Worm (Caenorhabditis elegans): ENCODE data around the gene mca-3.
"Not testable (repeated sequence)": the region's sequence is repeated elsewhere in the genome, so short reads cannot be mapped to it uniquely, and the experiment has no call there.

The mca-3 gene

DNA sequence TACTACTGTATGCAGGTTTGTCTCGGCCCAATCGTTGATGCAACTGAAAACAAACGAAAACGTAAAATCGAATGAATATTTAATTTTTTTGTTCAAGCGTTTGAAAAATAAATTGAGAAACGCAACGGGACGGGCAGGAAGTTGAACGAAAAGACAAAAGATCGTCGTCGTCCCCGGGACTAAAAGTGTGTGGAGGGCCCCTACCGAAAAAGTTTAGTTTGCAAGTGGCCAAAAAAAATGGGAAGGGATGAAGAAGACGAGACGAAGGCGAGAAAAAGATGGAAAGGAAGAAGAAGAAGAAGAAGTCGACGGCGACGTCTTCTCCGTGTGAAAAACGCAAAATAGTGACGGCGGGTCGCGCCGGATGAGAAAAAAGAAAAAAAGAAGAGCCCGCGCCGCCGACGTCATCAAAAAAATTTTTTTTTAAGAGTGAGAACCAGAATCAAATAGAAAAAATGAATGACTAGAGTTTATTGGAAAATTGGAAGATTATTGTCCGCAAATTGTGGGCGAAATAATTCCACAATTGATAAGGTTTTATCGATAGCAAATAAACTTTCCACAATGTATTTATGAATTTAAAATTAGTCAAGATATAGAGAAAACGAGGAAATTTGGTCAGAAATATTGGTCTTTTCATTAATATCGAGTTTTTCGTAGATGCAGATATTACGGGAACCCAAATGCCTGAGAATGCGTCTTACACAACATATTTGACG lies at the start of gene mca-3:
Gene mca-3, minus strand, starts transcription at position 51 of the 719 bp plus-strand sequence.
- TF ChIP-seq lin-54 (GFP tag; optimal IDR thresholded peaks at IDR 0.05) (no peak), zfh-2 (GFP tag; conservative IDR thresholded peaks at IDR 0.05) (0 out of 2 replicates have a peak, but pooled peaks have one; percentile 25), rpc-1 (optimal IDR thresholded peaks at IDR 0.05) (no peak), rpc-1 (tag; optimal IDR thresholded peaks at IDR 0.05) (no peak), nfyb-1 (GFP tag; IDR thresholded peaks at IDR 0.05) (peak; percentile 26; the same call in 1 of the 2 replicates), B0336.3 (GFP tag; IDR thresholded peaks at IDR 0.05) (no peak), F49E8.2 (tag; optimal IDR thresholded peaks at IDR 0.05; ENCODE audit: insufficient read depth) (no peak), madf-3 (GFP tag; IDR thresholded peaks at IDR 0.05) (no peak), F10E7.11 (tag; optimal IDR thresholded peaks at IDR 0.05) (no peak), hlh-12 (tag; optimal IDR thresholded peaks at IDR 0.05) (no peak), nhr-80 (tag; optimal IDR thresholded peaks at IDR 0.05) (peak; percentile 31), nhr-27 (tag; optimal IDR thresholded peaks at IDR 0.05) (no peak), sptf-2 (GFP tag; optimal IDR thresholded peaks at IDR 0.05) (no peak), unc-130 (GFP tag; optimal IDR thresholded peaks at IDR 0.05) (no peak), nhr-179 (tag; optimal IDR thresholded peaks at IDR 0.05) (no peak), ztf-6 (GFP tag; IDR thresholded peaks at IDR 0.05) (no peak)

DNA sequence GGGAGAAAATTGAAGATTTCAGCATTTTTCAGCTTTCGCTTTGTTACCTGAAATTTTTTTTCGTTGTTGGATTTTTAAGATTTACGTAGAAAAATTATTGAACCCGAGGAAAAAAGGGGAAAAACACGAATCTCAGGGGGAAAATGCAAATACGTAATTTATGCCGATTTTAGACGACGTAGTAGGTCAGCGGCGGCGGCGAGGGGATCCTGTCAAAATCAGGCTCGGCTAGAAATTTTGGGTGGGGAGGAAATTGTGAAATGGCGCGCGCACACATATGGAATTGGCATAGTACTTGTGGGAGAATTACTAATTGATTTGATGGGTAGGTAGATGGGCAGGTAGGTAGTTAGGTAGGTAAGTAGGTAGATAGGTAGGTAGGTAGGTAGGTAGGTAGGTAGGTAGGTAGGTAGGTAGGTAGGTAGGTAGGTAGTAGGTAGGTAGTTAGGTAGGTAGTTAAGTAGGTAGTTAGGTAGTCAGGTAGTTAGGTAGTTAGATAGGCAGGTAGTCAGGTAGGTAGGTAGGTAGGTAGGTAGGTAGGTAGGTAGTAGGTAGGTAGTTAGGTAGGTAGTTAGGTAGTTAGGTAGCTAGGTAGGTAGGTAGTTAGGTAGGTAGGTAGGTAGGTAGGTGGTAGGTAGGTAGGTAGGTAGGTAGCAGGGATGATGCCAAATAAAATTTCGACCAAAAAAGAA lies 43.3 kb upstream of the mca-3 start, which contains the start of gene nlp-81:
Gene nlp-81, minus strand, starts transcription at position 51 of the 692 bp plus-strand sequence.
- TF ChIP-seq mcd-1 (GFP tag; IDR thresholded peaks at IDR 0.05) (no peak), athp-1 (tag; optimal IDR thresholded peaks at IDR 0.05) (no peak), ztf-22 (GFP tag; optimal IDR thresholded peaks at IDR 0.05) (no peak), ceh-100 (GFP tag; IDR thresholded peaks at IDR 0.05) (no peak), madf-6 (GFP tag; IDR thresholded peaks at IDR 0.05) (no peak), nfya-2 (GFP tag; IDR thresholded peaks at IDR 0.05) (no peak), bed-2 (GFP tag; IDR thresholded peaks at IDR 0.05) (no peak), T26A5.8 (tag; optimal IDR thresholded peaks at IDR 0.05) (no peak), F52B5.7 (tag; optimal IDR thresholded peaks at IDR 0.05) (no peak)

DNA sequence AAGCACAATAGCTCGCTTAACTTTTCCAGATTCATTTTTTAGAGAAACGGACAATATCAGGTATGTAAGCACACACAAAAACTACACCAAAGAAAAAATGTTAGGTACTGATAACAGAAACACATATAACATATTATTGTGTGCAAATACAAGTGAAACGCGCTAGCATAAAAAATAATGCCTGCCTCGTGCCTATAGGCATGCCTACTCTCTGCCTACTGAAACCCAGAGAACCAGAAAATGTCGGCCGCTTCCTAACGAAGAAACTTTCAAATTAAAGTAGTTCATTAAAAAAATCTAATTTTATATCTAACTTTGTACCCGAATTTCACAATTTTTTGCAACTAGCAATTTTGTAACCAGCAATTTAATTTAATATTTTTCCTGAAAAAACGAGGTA lies 39.6 kb upstream of the mca-3 start, which contains the start of gene Y67D8B.1:
Gene Y67D8B.1, minus strand, starts transcription at position 101 of the 400 bp plus-strand sequence.
- TF ChIP-seq tbp1 (GFP tag; optimal IDR thresholded peaks at IDR 0.05); rec-8 (tag; optimal IDR thresholded peaks at IDR 0.05); ztf-3 (GFP tag; optimal IDR thresholded peaks at IDR 0.05): not testable (repeated sequence)

DNA sequence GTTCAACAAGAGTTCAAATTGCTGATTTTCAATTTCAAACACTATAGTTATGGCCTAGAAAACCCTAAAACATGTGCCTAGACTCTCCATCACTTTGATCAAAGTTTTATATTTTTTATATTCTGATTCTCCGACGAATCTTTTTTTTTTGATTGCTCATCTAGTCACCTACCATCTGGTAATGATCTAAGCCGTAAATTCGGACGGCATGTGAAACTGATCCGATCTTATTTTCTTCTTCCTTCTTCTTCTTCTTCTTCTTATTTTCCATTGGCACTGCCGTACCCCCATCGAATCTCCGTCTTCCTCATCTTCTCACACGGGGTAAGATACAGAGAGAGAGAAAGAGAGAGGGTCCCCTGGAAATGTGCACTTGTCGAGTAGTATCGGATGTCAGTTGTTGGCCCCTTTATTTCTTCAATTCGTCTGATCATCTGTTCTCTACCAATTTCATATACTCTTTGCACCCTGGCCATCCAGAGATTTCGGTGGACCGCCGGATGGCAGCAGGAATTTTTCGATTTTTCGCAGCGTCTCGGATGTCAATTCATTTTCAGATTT lies 35.8 kb upstream of the mca-3 start:
- TF ChIP-seq K12H6.12 (tag; optimal IDR thresholded peaks at IDR 0.05) (peak; percentile 4), cebp-1 (GFP tag; IDR thresholded peaks at IDR 0.05) (no peak), cebp-1 (tag; optimal IDR thresholded peaks at IDR 0.05) (peak; percentile 7), him-1 (tag; optimal IDR thresholded peaks at IDR 0.05) (no peak)
